Fruit fly (Drosophila melanogaster): ENCODE results near the gene Hn.

The Hn gene

dm6 chr3L:7787788-7788406 is 27.6 kb downstream of the Hn start:
- TF ChIP-seq CG12605 (GFP tag; IDR thresholded peaks at IDR 0.05) (peak; percentile 9; the same call in 1 of the 2 replicates), CG17806 (tag; optimal IDR thresholded peaks at IDR 0.05) (no peak), fd96Ca (GFP tag; IDR thresholded peaks at IDR 0.05) (peak; percentile 46; the same call in 1 of the 3 replicates)

- TF ChIP-seq CG14655 (GFP tag; optimal IDR thresholded peaks at IDR 0.05), result no peak
- TF ChIP-seq D1 (tag; optimal IDR thresholded peaks at IDR 0.05), result no peak
- TF ChIP-seq CG12605 (GFP tag; IDR thresholded peaks at IDR 0.05), result peak; percentile 31; the same call in 1 of the 2 replicates
- TF ChIP-seq Pif1A (GFP tag; optimal IDR thresholded peaks at IDR 0.05), result no peak
- no peak for TF ChIP-seq CG13204 (GFP tag; optimal IDR thresholded peaks at IDR 0.05)
- TF ChIP-seq CG8301 (tag; optimal IDR thresholded peaks at IDR 0.05), result no peak
- no peak for TF ChIP-seq CG9948 (tag; optimal IDR thresholded peaks at IDR 0.05)
- 0 out of 2 replicates have a peak, but pooled peaks have one; percentile 18 for TF ChIP-seq Ets98B (GFP tag; IDR thresholded peaks at IDR 0.05)
- TF ChIP-seq gl (tag; optimal IDR thresholded peaks at IDR 0.05), result no peak
- TF ChIP-seq rn (GFP tag; IDR thresholded peaks at IDR 0.05), result no peak
- no peak for TF ChIP-seq CG4496 (GFP tag; IDR thresholded peaks at IDR 0.05)
- peak; percentile 43; the same call in 1 of the 2 replicates for TF ChIP-seq CG32121 (GFP tag; IDR thresholded peaks at IDR 0.05)
- TF ChIP-seq CG15710 (tag; optimal IDR thresholded peaks at IDR 0.05), result no peak
- TF ChIP-seq Snoo (tag; optimal IDR thresholded peaks at IDR 0.05), result no peak
These were observed 30.0 kb downstream of the Hn start for dm6 chr3L:7790224-7790623.

- TF ChIP-seq fd96Ca (GFP tag; IDR thresholded peaks at IDR 0.05) (peak; percentile 44; the same call in 1 of the 3 replicates), CG34367 (tag; optimal IDR thresholded peaks at IDR 0.05) (no peak), CG4496 (GFP tag; IDR thresholded peaks at IDR 0.05) (0 out of 3 replicates have a peak, but pooled peaks have one; percentile 22), CG15710 (tag; optimal IDR thresholded peaks at IDR 0.05) (no peak), EcR (GFP tag; optimal IDR thresholded peaks at IDR 0.05) (no peak), CG32121 (GFP tag; IDR thresholded peaks at IDR 0.05) (peak; percentile 36; the same call in 1 of the 2 replicates), rn (GFP tag; IDR thresholded peaks at IDR 0.05) (no peak), CG13204 (GFP tag; optimal IDR thresholded peaks at IDR 0.05) (no peak), Ets98B (GFP tag; IDR thresholded peaks at IDR 0.05) (peak; percentile 40; the same call in 1 of the 2 replicates), CG8301 (tag; optimal IDR thresholded peaks at IDR 0.05) (no peak), CG17806 (tag; optimal IDR thresholded peaks at IDR 0.05) (no peak), D1 (tag; optimal IDR thresholded peaks at IDR 0.05) (no peak), CG8159 (tag; optimal IDR thresholded peaks at IDR 0.05) (no peak), CG9948 (tag; optimal IDR thresholded peaks at IDR 0.05) (no peak), gl (tag; optimal IDR thresholded peaks at IDR 0.05) (no peak), CG12605 (GFP tag; IDR thresholded peaks at IDR 0.05) (no peak), Pif1B (GFP tag; optimal IDR thresholded peaks at IDR 0.05) (no peak), CG14655 (GFP tag; optimal IDR thresholded peaks at IDR 0.05) (no peak), Pif1A (GFP tag; optimal IDR thresholded peaks at IDR 0.05) (peak; percentile 20), CG10348 (GFP tag; IDR thresholded peaks at IDR 0.05) (no peak), Snoo (tag; optimal IDR thresholded peaks at IDR 0.05) (peak; percentile 63)
These were observed 32.0 kb downstream of the Hn start for dm6 chr3L:7792249-7792648.

- TF ChIP-seq CG15710 (tag; optimal IDR thresholded peaks at IDR 0.05) (no peak), CG13204 (GFP tag; optimal IDR thresholded peaks at IDR 0.05) (no peak), fd96Ca (GFP tag; IDR thresholded peaks at IDR 0.05) (no peak), CG9948 (tag; optimal IDR thresholded peaks at IDR 0.05) (no peak), CG8301 (tag; optimal IDR thresholded peaks at IDR 0.05) (no peak), CG14655 (GFP tag; optimal IDR thresholded peaks at IDR 0.05) (no peak), CG4496 (GFP tag; IDR thresholded peaks at IDR 0.05) (no peak), Pif1B (GFP tag; optimal IDR thresholded peaks at IDR 0.05) (no peak), CG8159 (tag; optimal IDR thresholded peaks at IDR 0.05) (no peak), CG12605 (GFP tag; IDR thresholded peaks at IDR 0.05) (no peak), EcR (GFP tag; optimal IDR thresholded peaks at IDR 0.05) (no peak)
These were observed 32.5 kb downstream of the Hn start for dm6 chr3L:7792775-7793174.

- TF ChIP-seq CG15710 (tag; optimal IDR thresholded peaks at IDR 0.05), result no peak
- no peak for TF ChIP-seq Pif1B (GFP tag; optimal IDR thresholded peaks at IDR 0.05)
- TF ChIP-seq gl (tag; optimal IDR thresholded peaks at IDR 0.05), result no peak
- TF ChIP-seq CG12605 (GFP tag; IDR thresholded peaks at IDR 0.05), result no peak
- no peak for TF ChIP-seq D1 (tag; optimal IDR thresholded peaks at IDR 0.05)
These were observed 41.1 kb downstream of the Hn start for dm6 chr3L:7801308-7801893.

- TF ChIP-seq CG9948 (tag; optimal IDR thresholded peaks at IDR 0.05), result no peak
- no peak for TF ChIP-seq CG14655 (GFP tag; optimal IDR thresholded peaks at IDR 0.05)
- TF ChIP-seq CG8301 (tag; optimal IDR thresholded peaks at IDR 0.05), result no peak
- TF ChIP-seq D1 (tag; optimal IDR thresholded peaks at IDR 0.05), result no peak
- peak; percentile 20 for TF ChIP-seq CG13204 (GFP tag; optimal IDR thresholded peaks at IDR 0.05)
- peak; percentile 37; the same call in 1 of the 3 replicates for TF ChIP-seq CG4496 (GFP tag; IDR thresholded peaks at IDR 0.05)
- no peak for TF ChIP-seq fd96Ca (GFP tag; IDR thresholded peaks at IDR 0.05)
- TF ChIP-seq CG34367 (tag; optimal IDR thresholded peaks at IDR 0.05), result peak; percentile 13
- TF ChIP-seq rn (GFP tag; IDR thresholded peaks at IDR 0.05), result no peak
- peak; percentile 25 for TF ChIP-seq CG8159 (tag; optimal IDR thresholded peaks at IDR 0.05)
- TF ChIP-seq Snoo (tag; optimal IDR thresholded peaks at IDR 0.05), result peak; percentile 34
- peak; percentile 50 for TF ChIP-seq Ets98B (GFP tag; IDR thresholded peaks at IDR 0.05)
- peak; percentile 48 for TF ChIP-seq gl (tag; optimal IDR thresholded peaks at IDR 0.05)
- peak; percentile 94 for TF ChIP-seq EcR (GFP tag; optimal IDR thresholded peaks at IDR 0.05)
- TF ChIP-seq Pif1A (GFP tag; optimal IDR thresholded peaks at IDR 0.05), result no peak
- no peak for TF ChIP-seq CG17806 (tag; optimal IDR thresholded peaks at IDR 0.05)
- TF ChIP-seq CG12605 (GFP tag; IDR thresholded peaks at IDR 0.05), result peak; percentile 32; the same call in 1 of the 2 replicates
- TF ChIP-seq CG10348 (GFP tag; IDR thresholded peaks at IDR 0.05), result no peak
- peak; percentile 35 for TF ChIP-seq CG15710 (tag; optimal IDR thresholded peaks at IDR 0.05)
- peak; percentile 25 for TF ChIP-seq Pif1B (GFP tag; optimal IDR thresholded peaks at IDR 0.05)
- TF ChIP-seq CG32121 (GFP tag; IDR thresholded peaks at IDR 0.05), result no peak
These were observed 44.4 kb downstream of the Hn start for dm6 chr3L:7804406-7805327.
